Worm (Caenorhabditis elegans): Measurements from ENCODE around the gene F11A5.15.

Gene F11A5.15

DNA sequence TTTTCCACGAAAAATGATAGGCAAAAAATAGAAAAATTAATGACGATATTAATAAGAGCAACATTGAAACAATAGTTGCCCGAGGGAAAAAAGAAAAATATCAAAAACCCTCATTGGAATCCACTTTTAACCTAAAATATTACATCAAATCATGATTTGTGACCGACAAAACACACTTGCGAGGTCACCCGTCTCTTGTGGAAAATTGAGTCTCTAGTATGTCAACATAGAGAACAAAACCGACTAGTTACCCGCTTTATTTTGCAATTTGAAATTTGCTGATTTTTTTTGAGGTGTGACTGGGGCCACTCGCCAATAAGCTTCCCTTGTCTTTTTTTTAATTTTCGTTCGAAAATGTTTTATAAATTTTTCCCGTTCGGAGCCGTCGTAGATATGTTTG lies 42.7 kb downstream of the F11A5.15 start, which contains the start of gene cyp-33D1:
Gene cyp-33D1, minus strand, starts transcription at position 101 of the 400 bp plus-strand sequence.
- TF ChIP-seq nfya-2 (GFP tag; IDR thresholded peaks at IDR 0.05) (no peak), ceh-58 (GFP tag; IDR thresholded peaks at IDR 0.05) (no peak), T26A5.8 (tag; optimal IDR thresholded peaks at IDR 0.05) (no peak), F52B5.7 (tag; optimal IDR thresholded peaks at IDR 0.05) (no peak), ekl-4 (GFP tag; IDR thresholded peaks at IDR 0.05) (no peak), attf-6 (GFP tag; IDR thresholded peaks at IDR 0.05) (no peak), rpc-1 (optimal IDR thresholded peaks at IDR 0.05) (no peak), rpc-1 (tag; optimal IDR thresholded peaks at IDR 0.05) (no peak), Y95B8A.8 (GFP tag; IDR thresholded peaks at IDR 0.05) (no peak), sptf-2 (GFP tag; optimal IDR thresholded peaks at IDR 0.05) (no peak), mes-4 (tag; optimal IDR thresholded peaks at IDR 0.05) (no peak), B0336.3 (GFP tag; IDR thresholded peaks at IDR 0.05) (no peak), nhr-80 (tag; optimal IDR thresholded peaks at IDR 0.05) (no peak), lag-1 (GFP tag; IDR thresholded peaks at IDR 0.05) (no peak), lsl-1 (GFP tag; optimal IDR thresholded peaks at IDR 0.05) (no peak), nhr-90 (tag; optimal IDR thresholded peaks at IDR 0.05) (no peak), hmg-20 (GFP tag; IDR thresholded peaks at IDR 0.05) (no peak), hlh-12 (tag; optimal IDR thresholded peaks at IDR 0.05) (no peak), lir-1 (GFP tag; conservative IDR thresholded peaks at IDR 0.05) (no peak)

DNA sequence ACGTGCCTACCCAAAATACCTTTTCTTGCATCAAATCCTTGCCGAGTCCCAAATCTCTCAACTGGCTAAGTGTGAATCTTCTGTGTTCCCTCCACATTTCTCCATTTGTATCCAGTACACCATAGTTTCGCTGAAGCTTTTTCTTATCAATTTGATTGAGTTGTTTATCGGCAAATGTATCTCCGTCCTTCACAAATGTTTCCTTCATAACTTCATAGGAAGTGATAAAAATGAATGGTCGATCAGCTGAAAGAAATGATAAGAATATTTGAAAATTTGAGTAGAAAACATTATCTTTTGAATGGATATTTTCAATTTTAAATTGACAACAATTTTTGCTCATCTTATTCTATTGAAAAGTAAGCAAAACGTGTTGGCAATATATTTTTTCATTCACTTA lies 43.2 kb downstream of the F11A5.15 start:
- TF ChIP-seq nhr-80 (tag; optimal IDR thresholded peaks at IDR 0.05) (peak; percentile 32), Y53G8AR.9 (GFP tag; conservative IDR thresholded peaks at IDR 0.05) (no peak)

DNA sequence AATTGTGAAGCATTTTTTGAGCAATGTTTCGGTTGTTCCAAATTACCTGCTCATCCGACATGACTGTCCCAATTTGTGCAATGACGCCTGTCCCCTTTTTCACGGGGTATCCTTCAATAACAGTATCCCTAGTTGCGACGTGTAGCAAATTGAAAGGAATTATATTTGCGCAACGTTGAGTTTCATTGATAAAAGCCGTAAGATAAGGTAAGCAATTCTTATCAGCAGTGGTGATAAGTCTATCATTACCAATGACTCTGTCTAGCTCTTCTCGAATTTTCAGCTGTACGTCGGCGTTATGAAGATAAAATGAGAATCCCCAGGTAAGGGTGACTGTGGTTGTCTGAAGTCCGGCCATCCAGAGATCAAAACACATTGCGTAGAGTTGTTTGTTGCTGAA lies 44.3 kb downstream of the F11A5.15 start:
- no peak for TF ChIP-seq xnd-1 (tag; optimal IDR thresholded peaks at IDR 0.05)
- no peak for TF ChIP-seq nfya-2 (GFP tag; IDR thresholded peaks at IDR 0.05)
- no peak for TF ChIP-seq K11D2.4 (GFP tag; IDR thresholded peaks at IDR 0.05)
- no peak for TF ChIP-seq ekl-4 (GFP tag; IDR thresholded peaks at IDR 0.05)
- no peak for TF ChIP-seq F52B5.7 (tag; optimal IDR thresholded peaks at IDR 0.05)
- no peak for TF ChIP-seq nhr-90 (tag; optimal IDR thresholded peaks at IDR 0.05)

DNA sequence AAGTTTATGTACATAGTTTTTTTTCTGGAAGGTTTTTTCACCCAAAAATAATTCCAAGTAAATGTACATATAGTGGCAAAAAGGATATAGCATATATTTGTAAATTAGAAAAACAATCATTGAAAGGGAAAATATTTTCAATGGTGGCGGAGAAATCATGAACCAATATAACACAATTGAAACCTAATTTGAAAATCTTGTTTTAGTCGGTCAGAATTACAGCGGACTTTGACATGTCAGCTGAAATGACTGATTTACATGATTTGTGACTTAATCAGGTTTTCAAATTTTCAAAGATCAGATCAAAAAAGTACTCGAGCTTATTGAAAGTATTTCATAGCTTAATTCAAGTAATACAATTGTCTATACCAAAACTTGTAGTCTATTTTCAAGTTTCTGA lies 46.7 kb downstream of the F11A5.15 start, which contains the start of gene K05D4.9:
Gene K05D4.9, minus strand, starts transcription at position 101 of the 400 bp plus-strand sequence.
- TF ChIP-seq lin-35 (GFP tag; optimal IDR thresholded peaks at IDR 0.05) (no peak), efl-1 (GFP tag; optimal IDR thresholded peaks at IDR 0.05) (no peak), snpc-1.3 (tag; optimal IDR thresholded peaks at IDR 0.05; ENCODE audit: insufficient read depth) (no peak), F23B12.7 (tag; optimal IDR thresholded peaks at IDR 0.05; ENCODE audit: insufficient read depth) (no peak), somi-1 (GFP tag; optimal IDR thresholded peaks at IDR 0.05) (no peak), mxl-1 (tag; optimal IDR thresholded peaks at IDR 0.05) (no peak), athp-1 (tag; optimal IDR thresholded peaks at IDR 0.05) (no peak), ztf-26 (tag; optimal IDR thresholded peaks at IDR 0.05) (no peak), B0035.1 (tag; optimal IDR thresholded peaks at IDR 0.05) (no peak), F10E7.11 (tag; optimal IDR thresholded peaks at IDR 0.05) (no peak), hrde-1 (tag; optimal IDR thresholded peaks at IDR 0.05; ENCODE audit: borderline replicate concordance) (no peak), F22D6.2 (tag; optimal IDR thresholded peaks at IDR 0.05) (no peak), cebp-2 (GFP tag; IDR thresholded peaks at IDR 0.05) (no peak), tbp1 (GFP tag; optimal IDR thresholded peaks at IDR 0.05) (no peak), ztf-28 (GFP tag; IDR thresholded peaks at IDR 0.05) (no peak), F39B2.1 (GFP tag; IDR thresholded peaks at IDR 0.05) (no peak), F37B4.10 (GFP tag; IDR thresholded peaks at IDR 0.05) (no peak), madf-10 (tag; optimal IDR thresholded peaks at IDR 0.05) (no peak)
